Worm (Caenorhabditis elegans) whole organism, L4/young adult: ENCODE results near the gene nhr-167.

Source experiments
- W03F9.2 ChIP-seq: fragments of 150-350 bp; optimal IDR thresholded peaks from 2 replicates; lab custom pipeline; 2014; ENCODE audit warnings: missing biosample characterization, missing genetic modification characterization
- dao-5 ChIP-seq: sonication (generic microtip); optimal IDR thresholded peaks from 2 replicates; lab custom pipeline; 2016; ENCODE audit warnings: missing genotype, missing genetic modification characterization, moderate library complexity, missing compliant biosample characterization
- him-1 ChIP-seq: sonication (generic microtip); optimal IDR thresholded peaks from 2 replicates; lab custom pipeline; 2016; ENCODE audit warnings: missing genotype, missing genetic modification reagents, missing genetic modification characterization, missing compliant biosample characterization

DNA sequence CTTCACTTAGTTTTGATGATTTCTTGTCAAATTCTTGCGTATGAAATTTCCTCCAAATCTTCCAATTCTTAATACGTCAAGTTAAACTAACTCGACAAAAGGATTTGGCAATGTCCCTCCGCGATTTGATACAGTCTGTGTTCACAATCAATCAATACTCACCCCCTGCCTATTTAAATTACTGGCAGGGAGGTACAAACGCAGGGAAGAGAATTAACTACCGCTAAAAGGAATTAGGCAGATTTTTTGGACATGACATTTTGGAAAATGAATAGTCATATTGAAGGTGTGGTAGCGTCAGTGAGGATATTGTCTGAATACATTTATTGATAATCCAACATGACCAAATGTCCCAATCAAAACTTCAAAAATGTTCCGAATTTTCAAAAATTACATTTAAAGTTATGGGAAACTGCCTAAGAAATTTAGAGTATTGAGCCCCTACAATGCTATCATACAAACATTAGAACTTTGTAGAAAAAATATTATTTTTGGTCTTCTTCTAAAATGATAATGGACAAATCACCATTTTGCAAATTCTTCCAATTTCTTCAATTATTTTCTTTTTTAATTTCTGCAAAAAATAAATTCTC, 44.4 kb downstream of the nhr-167 start:
- TF ChIP-seq him-1, result peak; percentile 99
- TF ChIP-seq dao-5 (tag; lab: Kevin White, UChicago), result peak; percentile 93
- TF ChIP-seq W03F9.2 (tag; lab: Kevin White, UChicago), result peak; percentile 97
